Fruit fly (Drosophila melanogaster): ENCODE data around the gene Mal-B1.

Gene Mal-B1

dm6 chr2L:11837413-11837812 is 9.6 kb upstream of the Mal-B1 start, which contains the start of gene Sfp33A2:
TSS of gene Sfp33A2 (plus strand) at chr2L:11837713.
- TF ChIP-seq rn (GFP tag; IDR thresholded peaks at IDR 0.05) (no peak), CG4496 (GFP tag; IDR thresholded peaks at IDR 0.05) (no peak), CG8159 (tag; optimal IDR thresholded peaks at IDR 0.05) (no peak), Pif1B (GFP tag; optimal IDR thresholded peaks at IDR 0.05) (no peak), gl (tag; optimal IDR thresholded peaks at IDR 0.05) (no peak), Ets98B (GFP tag; IDR thresholded peaks at IDR 0.05) (no peak), CG17806 (tag; optimal IDR thresholded peaks at IDR 0.05) (no peak), CG13204 (GFP tag; optimal IDR thresholded peaks at IDR 0.05) (no peak), CG15710 (tag; optimal IDR thresholded peaks at IDR 0.05) (no peak)

- TF ChIP-seq Snoo (tag; optimal IDR thresholded peaks at IDR 0.05) (no peak), CG32121 (GFP tag; IDR thresholded peaks at IDR 0.05) (no peak), CG17806 (tag; optimal IDR thresholded peaks at IDR 0.05) (no peak), CG8159 (tag; optimal IDR thresholded peaks at IDR 0.05) (no peak), D1 (tag; optimal IDR thresholded peaks at IDR 0.05) (no peak), Pif1A (GFP tag; optimal IDR thresholded peaks at IDR 0.05) (no peak), CG8301 (tag; optimal IDR thresholded peaks at IDR 0.05) (no peak), Pif1B (GFP tag; optimal IDR thresholded peaks at IDR 0.05) (no peak), CG14655 (GFP tag; optimal IDR thresholded peaks at IDR 0.05) (no peak), CG10348 (GFP tag; IDR thresholded peaks at IDR 0.05) (no peak), rn (GFP tag; IDR thresholded peaks at IDR 0.05) (no peak), CG34367 (tag; optimal IDR thresholded peaks at IDR 0.05) (no peak), EcR (GFP tag; optimal IDR thresholded peaks at IDR 0.05) (no peak)
Measured at dm6 chr2L:11839612-11840011, 7.4 kb upstream of the Mal-B1 start, which contains the start of gene Sfp33A3. TSS of gene Sfp33A3 (plus strand) at chr2L:11839912.

dm6 chr2L:11840391-11840790 is 6.6 kb upstream of the Mal-B1 start, which contains the start of gene CG31704:
TSS of gene CG31704 (plus strand) at chr2L:11840691.
- no peak for TF ChIP-seq EcR (GFP tag; optimal IDR thresholded peaks at IDR 0.05)
- no peak for TF ChIP-seq CG13204 (GFP tag; optimal IDR thresholded peaks at IDR 0.05)
- no peak for TF ChIP-seq CG12605 (GFP tag; IDR thresholded peaks at IDR 0.05)
- TF ChIP-seq Snoo (tag; optimal IDR thresholded peaks at IDR 0.05) = no peak
- TF ChIP-seq D1 (tag; optimal IDR thresholded peaks at IDR 0.05) = no peak
- no peak for TF ChIP-seq Pif1A (GFP tag; optimal IDR thresholded peaks at IDR 0.05)
- TF ChIP-seq CG4496 (GFP tag; IDR thresholded peaks at IDR 0.05) = no peak

- no peak for TF ChIP-seq CG17806 (tag; optimal IDR thresholded peaks at IDR 0.05)
- TF ChIP-seq Snoo (tag; optimal IDR thresholded peaks at IDR 0.05) = no peak
- no peak for TF ChIP-seq D1 (tag; optimal IDR thresholded peaks at IDR 0.05)
- no peak for TF ChIP-seq CG10348 (GFP tag; IDR thresholded peaks at IDR 0.05)
- TF ChIP-seq CG4496 (GFP tag; IDR thresholded peaks at IDR 0.05) = no peak
- TF ChIP-seq CG32121 (GFP tag; IDR thresholded peaks at IDR 0.05) = no peak
Measured at dm6 chr2L:11841538-11841937, 5.5 kb upstream of the Mal-B1 start.

- TF ChIP-seq Ets98B (GFP tag; IDR thresholded peaks at IDR 0.05) = no peak
- TF ChIP-seq Pif1A (GFP tag; optimal IDR thresholded peaks at IDR 0.05) = no peak
- no peak for TF ChIP-seq CG10348 (GFP tag; IDR thresholded peaks at IDR 0.05)
- no peak for TF ChIP-seq Snoo (tag; optimal IDR thresholded peaks at IDR 0.05)
- no peak for TF ChIP-seq CG32121 (GFP tag; IDR thresholded peaks at IDR 0.05)
- no peak for TF ChIP-seq CG14655 (GFP tag; optimal IDR thresholded peaks at IDR 0.05)
- TF ChIP-seq rn (GFP tag; IDR thresholded peaks at IDR 0.05) = no peak
Measured at dm6 chr2L:11842291-11843187, 4.5 kb upstream of the Mal-B1 start, which contains the start of the genes CG44008, CG14933, CG46426 and CG42486. TSS of gene CG44008 (minus strand) at chr2L:11842445. TSS of gene CG14933 (plus strand) at chr2L:11842828. TSS of gene CG46426 (plus strand) at chr2L:11842828. TSS of gene CG42486 (plus strand) at chr2L:11843137.

- no peak for TF ChIP-seq CG34367 (tag; optimal IDR thresholded peaks at IDR 0.05)
- no peak for TF ChIP-seq CG13204 (GFP tag; optimal IDR thresholded peaks at IDR 0.05)
- no peak for TF ChIP-seq EcR (GFP tag; optimal IDR thresholded peaks at IDR 0.05)
Measured at dm6 chr2L:11844278-11844677, 2.7 kb upstream of the Mal-B1 start.

dm6 chr2L:11845159-11845788 is 1.8 kb upstream of the Mal-B1 start:
- TF ChIP-seq CG32121 (GFP tag; IDR thresholded peaks at IDR 0.05) = no peak
- no peak for TF ChIP-seq CG13204 (GFP tag; optimal IDR thresholded peaks at IDR 0.05)
- no peak for TF ChIP-seq Pif1A (GFP tag; optimal IDR thresholded peaks at IDR 0.05)
- TF ChIP-seq CG12605 (GFP tag; IDR thresholded peaks at IDR 0.05) = no peak
- no peak for TF ChIP-seq rn (GFP tag; IDR thresholded peaks at IDR 0.05)
- no peak for TF ChIP-seq EcR (GFP tag; optimal IDR thresholded peaks at IDR 0.05)
- TF ChIP-seq CG14655 (GFP tag; optimal IDR thresholded peaks at IDR 0.05) = no peak

Measured in whole organism, pupa.